Worm (Caenorhabditis elegans): Measurements from ENCODE around the gene clec-178.

Gene clec-178

ce11 chrIV:5666115-5667028 is 12.6 kb downstream of the clec-178 start:
- peak; percentile 71 for TF ChIP-seq elt-2 (tag; optimal IDR thresholded peaks at IDR 0.05)
- TF ChIP-seq ztf-11 (tag; optimal IDR thresholded peaks at IDR 0.05), result no peak
- no peak for TF ChIP-seq elt-3 (tag; optimal IDR thresholded peaks at IDR 0.05)
- TF ChIP-seq ceh-82 (tag; optimal IDR thresholded peaks at IDR 0.05), result no peak
- TF ChIP-seq pha-4 (tag; optimal IDR thresholded peaks at IDR 0.05), result peak; percentile 51
- TF ChIP-seq ztf-4 (tag; optimal IDR thresholded peaks at IDR 0.05), result no peak
- no peak for TF ChIP-seq mdl-1 (tag; optimal IDR thresholded peaks at IDR 0.05)
- no peak for TF ChIP-seq nfya-1 (tag; optimal IDR thresholded peaks at IDR 0.05; ENCODE audit: insufficient read depth)
- no peak for TF ChIP-seq nhr-77 (tag; optimal IDR thresholded peaks at IDR 0.05)
- no peak for TF ChIP-seq nhr-76 (tag; optimal IDR thresholded peaks at IDR 0.05)
- TF ChIP-seq R02D3.7 (tag; optimal IDR thresholded peaks at IDR 0.05), result no peak
- TF ChIP-seq unc-39 (tag; optimal IDR thresholded peaks at IDR 0.05), result no peak
- no peak for TF ChIP-seq aly-2 (tag; optimal IDR thresholded peaks at IDR 0.05)
- TF ChIP-seq pqm-1 (tag; optimal IDR thresholded peaks at IDR 0.05), result peak; percentile 42
- no peak for TF ChIP-seq sea-2 (GFP tag; optimal IDR thresholded peaks at IDR 0.05)
- no peak for TF ChIP-seq fkh-2 (tag; optimal IDR thresholded peaks at IDR 0.05)
- no peak for TF ChIP-seq nhr-25 (tag; optimal IDR thresholded peaks at IDR 0.05)
- no peak for TF ChIP-seq unc-62 (GFP tag; optimal IDR thresholded peaks at IDR 0.05)
- TF ChIP-seq fkh-10 (GFP tag; optimal IDR thresholded peaks at IDR 0.05), result no peak
- TF ChIP-seq egl-27 (tag; optimal IDR thresholded peaks at IDR 0.05), result no peak
- no peak for TF ChIP-seq nhr-237 (tag; optimal IDR thresholded peaks at IDR 0.05)
- no peak for TF ChIP-seq ZK546.5 (tag; optimal IDR thresholded peaks at IDR 0.05)
- TF ChIP-seq nhr-23 (tag; optimal IDR thresholded peaks at IDR 0.05), result no peak
- TF ChIP-seq ceh-9 (tag; optimal IDR thresholded peaks at IDR 0.05), result no peak
- TF ChIP-seq skn-1 (tag; optimal IDR thresholded peaks at IDR 0.05), result no peak
- no peak for TF ChIP-seq fos-1 (tag; optimal IDR thresholded peaks at IDR 0.05)
- no peak for TF ChIP-seq hmg-11 (tag; optimal IDR thresholded peaks at IDR 0.05)
- TF ChIP-seq tbx-2 (tag; optimal IDR thresholded peaks at IDR 0.05), result no peak
- no peak for TF ChIP-seq daf-12 (tag; optimal IDR thresholded peaks at IDR 0.05)
- no peak for TF ChIP-seq mml-1 (tag; optimal IDR thresholded peaks at IDR 0.05)
- TF ChIP-seq jun-1 (tag; optimal IDR thresholded peaks at IDR 0.05), result peak; percentile 8
- TF ChIP-seq nhr-12 (tag; optimal IDR thresholded peaks at IDR 0.05), result no peak
- TF ChIP-seq lin-39 (tag; optimal IDR thresholded peaks at IDR 0.05), result no peak
- TF ChIP-seq nhr-67 (tag; optimal IDR thresholded peaks at IDR 0.05), result no peak
- TF ChIP-seq lin-15B (tag; optimal IDR thresholded peaks at IDR 0.05), result no peak
- TF ChIP-seq egl-5 (tag; optimal IDR thresholded peaks at IDR 0.05), result no peak
- no peak for TF ChIP-seq zag-1 (tag; optimal IDR thresholded peaks at IDR 0.05)
- no peak for TF ChIP-seq nhr-28 (tag; optimal IDR thresholded peaks at IDR 0.05)
- TF ChIP-seq ceh-16 (tag; optimal IDR thresholded peaks at IDR 0.05), result no peak
- TF ChIP-seq elt-1 (tag; optimal IDR thresholded peaks at IDR 0.05), result no peak
- peak; percentile 61 for TF ChIP-seq snpc-4 (tag; optimal IDR thresholded peaks at IDR 0.05)
- TF ChIP-seq ama-1 (optimal IDR thresholded peaks at IDR 0.05), result peak; percentile 25
- no peak for TF ChIP-seq eor-1 (tag; optimal IDR thresholded peaks at IDR 0.05)
- no peak for TF ChIP-seq ceh-28 (tag; optimal IDR thresholded peaks at IDR 0.05)
- no peak for TF ChIP-seq lsy-12 (tag; optimal IDR thresholded peaks at IDR 0.05)
- no peak for TF ChIP-seq nhr-43 (tag; optimal IDR thresholded peaks at IDR 0.05; ENCODE audit: poor library complexity, severe bottlenecking)
- TF ChIP-seq nhr-11 (tag; optimal IDR thresholded peaks at IDR 0.05), result no peak

Data from whole organism, L3 larva.